Fruit fly (Drosophila melanogaster) whole organism, adult: Measurements from ENCODE around the gene CG7557.

ENCODE experiments used
- CG11617 ChIP-seq: fragments of 200-800 bp; sonication (Bioruptor generic); optimal IDR thresholded peaks from 2 replicates; lab custom pipeline; 2017; ENCODE audit warnings: mild to moderate bottlenecking, missing biosample characterization, missing genetic modification reagents, missing genetic modification characterization
- CG12768 ChIP-seq: fragments of 200-800 bp; sonication (Bioruptor generic); optimal IDR thresholded peaks from 2 replicates; lab custom pipeline; 2017; ENCODE audit warnings: missing biosample characterization, missing genetic modification characterization, mild to moderate bottlenecking, moderate library complexity, missing genetic modification reagents
- CG7045 ChIP-seq: fragments of 200-800 bp; sonication (Bioruptor generic); optimal IDR thresholded peaks from 2 replicates; lab custom pipeline; 2017; ENCODE audit warnings: missing biosample characterization, mild to moderate bottlenecking, missing genetic modification characterization
- CG7101 ChIP-seq: fragments of 200-800 bp; sonication (Bioruptor generic); optimal IDR thresholded peaks from 2 replicates; lab custom pipeline; 2018; ENCODE audit warnings: missing biosample characterization, mild to moderate bottlenecking, missing genetic modification characterization, moderate library complexity
- Clk ChIP-seq: fragments of 200-800 bp; sonication (Bioruptor generic); optimal IDR thresholded peaks from 2 replicates; lab custom pipeline; 2017; ENCODE audit warnings: missing biosample characterization, missing genetic modification characterization
- Hr96 ChIP-seq: fragments of 200-800 bp; sonication (Bioruptor generic); optimal IDR thresholded peaks from 2 replicates; lab custom pipeline; 2016; ENCODE audit warnings: missing biosample characterization, missing genetic modification characterization
- bab1 ChIP-seq: fragments of 200-800 bp; sonication (Bioruptor generic); optimal IDR thresholded peaks from 3 replicates; lab custom pipeline; 2019; ENCODE audit warnings: missing biosample characterization, mild to moderate bottlenecking, missing genetic modification characterization, moderate library complexity
- pad ChIP-seq: fragments of 200-800 bp; sonication (Bioruptor generic); optimal IDR thresholded peaks from 3 replicates; lab custom pipeline; 2017; ENCODE audit warnings: missing biosample characterization, missing genetic modification characterization, mild to moderate bottlenecking, moderate library complexity, missing genetic modification reagents
- tj ChIP-seq: fragments of 200-800 bp; sonication (Bioruptor generic); optimal IDR thresholded peaks from 3 replicates; lab custom pipeline; 2017; ENCODE audit warnings: missing biosample characterization, mild to moderate bottlenecking, missing genetic modification characterization, moderate library complexity
- toe ChIP-seq: fragments of 200-800 bp; sonication (Bioruptor generic); optimal IDR thresholded peaks from 2 replicates; lab custom pipeline; 2016; ENCODE audit warnings: missing biosample characterization, missing genetic modification characterization

- TF ChIP-seq CG7045 (no peak), tj (GFP tag; lab: Kevin White, UChicago) (no peak), pad (GFP tag; lab: Kevin White, UChicago) (no peak), CG7101 (tag; lab: Kevin White, UChicago) (no peak), bab1 (GFP tag; lab: Kevin White, UChicago) (no peak), CG11617 (GFP tag; lab: Kevin White, UChicago) (no peak), Hr96 (GFP tag; lab: Kevin White, UChicago) (no peak), CG12768 (GFP tag; lab: Kevin White, UChicago) (no peak), Clk (GFP tag; lab: Kevin White, UChicago) (no peak), toe (GFP tag; lab: Kevin White, UChicago) (no peak)
These were observed 2.8 kb upstream of the CG7557 start for dm6 chr3L:11441889-11442782.
